Worm (Caenorhabditis elegans) whole organism, L1 larva: ENCODE data around the gene islo-1.
A peak's percentile ranks its signal among the peaks of the same experiment; 100 is the strongest.

Experiments
- C16A3.4 ChIP-seq: fragments of 150-350 bp; optimal IDR thresholded peaks from 2 replicates; lab custom pipeline; 2014; ENCODE audit warnings: missing biosample characterization, missing genetic modification characterization
- aha-1 ChIP-seq: fragments of 150-350 bp; optimal IDR thresholded peaks from 2 replicates; lab custom pipeline; 2014; ENCODE audit warnings: missing biosample characterization, missing genetic modification characterization
- aly-2 ChIP-seq: fragments of 150-350 bp; optimal IDR thresholded peaks from 2 replicates; lab custom pipeline; 2014; ENCODE audit warnings: missing biosample characterization, missing genetic modification characterization
- ama-1 ChIP-seq: fragments of 150-350 bp; optimal IDR thresholded peaks from 2 replicates; lab custom pipeline; 2014
- ceh-63 ChIP-seq: fragments of 200-800 bp; sonication (Bioruptor generic); optimal IDR thresholded peaks from 2 replicates; lab custom pipeline; 2018; ENCODE audit warnings: mild to moderate bottlenecking, missing genetic modification characterization, missing compliant biosample characterization
- ces-1 ChIP-seq: fragments of 150-350 bp; optimal IDR thresholded peaks from 2 replicates; lab custom pipeline; 2014; ENCODE audit warnings: missing biosample characterization, missing genetic modification reagents, missing genetic modification characterization
- dpl-1 ChIP-seq, 3 experiments: fragments of 150-350 bp in 2 of 3; sonication (generic microtip) in 1 of 3; optimal IDR thresholded peaks; 2 replicates each; lab custom pipeline; 2014 to 2017; ENCODE audit warnings: missing biosample characterization in 3 of 3, missing genetic modification characterization in 3 of 3, missing genetic modification reagents in 3 of 3
- dsc-1 ChIP-seq: sonication (generic microtip); optimal IDR thresholded peaks from 2 replicates; lab custom pipeline; 2016; ENCODE audit warnings: mild to moderate bottlenecking, missing genetic modification characterization, missing compliant biosample characterization
- efl-1 ChIP-seq, 4 experiments: fragments of 150-350 bp; optimal IDR thresholded peaks in 3 of 4; peaks in 1 of 4; 1 replicate in 1 of 4; 2 replicates in 3 of 4; lab custom pipeline; 2014; ENCODE audit warnings: missing biosample characterization in 2 of 4, missing genetic modification characterization in 2 of 4, missing genetic modification reagents in 2 of 4
- efl-3 ChIP-seq: fragments of 200-800 bp; sonication (Bioruptor generic); optimal IDR thresholded peaks from 2 replicates; lab custom pipeline; 2018; ENCODE audit warnings: mild to moderate bottlenecking, missing genetic modification characterization, missing compliant biosample characterization
- egl-13 ChIP-seq: sonication (generic microtip); optimal IDR thresholded peaks from 2 replicates; lab custom pipeline; 2016; ENCODE audit warnings: missing genotype, missing genetic modification reagents, missing genetic modification characterization, missing compliant biosample characterization
- elt-2 ChIP-seq: sonication (generic microtip); optimal IDR thresholded peaks from 2 replicates; lab custom pipeline; 2016; ENCODE audit warnings: missing genetic modification characterization, mild to moderate bottlenecking, inconsistent platforms, missing compliant biosample characterization, missing genetic modification reagents
- elt-3 ChIP-seq, 6 experiments: fragments of 150-350 bp in 1 of 6; sonication (generic microtip); optimal IDR thresholded peaks; 2 replicates each; lab custom pipeline; 2017 to 2018; ENCODE audit warnings: missing biosample characterization in 6 of 6, missing genetic modification characterization in 6 of 6, inconsistent platforms in 1 of 6
- ets-5 ChIP-seq: fragments of 200-800 bp; sonication (Bioruptor generic); IDR thresholded peaks from 2 replicates; pipeline ENCODE4 v1.3.6; 2022; ENCODE audit warnings: missing genetic modification characterization, missing compliant biosample characterization
- fkh-4 ChIP-seq: sonication (generic microtip); optimal IDR thresholded peaks from 2 replicates; lab custom pipeline; 2016; ENCODE audit warnings: missing compliant biosample characterization, missing genetic modification characterization, borderline replicate concordance
- fkh-8 ChIP-seq: sonication (generic microtip); optimal IDR thresholded peaks from 2 replicates; lab custom pipeline; 2016; ENCODE audit warnings: mild to moderate bottlenecking, missing genetic modification characterization, missing compliant biosample characterization
- hlh-17 ChIP-seq: fragments of 200-800 bp; sonication (Bioruptor generic); optimal IDR thresholded peaks from 2 replicates; lab custom pipeline; 2018; ENCODE audit warnings: missing genetic modification characterization, mild to moderate bottlenecking, missing compliant biosample characterization, moderate library complexity, borderline replicate concordance
- hlh-4 ChIP-seq: sonication (generic microtip); optimal IDR thresholded peaks from 2 replicates; lab custom pipeline; 2016; ENCODE audit warnings: mild to moderate bottlenecking, missing genetic modification characterization, missing compliant biosample characterization
- hpl-2 ChIP-seq: fragments of 150-350 bp; optimal IDR thresholded peaks from 2 replicates; lab custom pipeline; 2014; ENCODE audit warnings: missing biosample characterization, missing genetic modification reagents, missing genetic modification characterization
- irx-1 ChIP-seq: sonication (generic microtip); optimal IDR thresholded peaks from 2 replicates; lab custom pipeline; 2016; ENCODE audit warnings: missing genetic modification characterization, missing compliant biosample characterization
- isw-1 ChIP-seq: fragments of 200-800 bp; sonication (Bioruptor generic); IDR thresholded peaks from 2 replicates; pipeline ENCODE4 v1.3.6; 2022; ENCODE audit warnings: missing genetic modification characterization, missing compliant biosample characterization
- jun-1 ChIP-seq: fragments of 150-350 bp; optimal IDR thresholded peaks from 2 replicates; lab custom pipeline; 2014; ENCODE audit warnings: missing biosample characterization, missing genetic modification reagents, missing genetic modification characterization
- lin-15B ChIP-seq: fragments of 150-350 bp; sonication (generic microtip); optimal IDR thresholded peaks from 3 replicates; lab custom pipeline; 2014; ENCODE audit warnings: missing biosample characterization, missing genetic modification characterization
- lir-3 ChIP-seq: sonication (generic microtip); optimal IDR thresholded peaks from 2 replicates; lab custom pipeline; 2016; ENCODE audit warnings: mild to moderate bottlenecking, missing genetic modification characterization, moderate library complexity, missing compliant biosample characterization; ENCODE audit not compliant: poor library complexity
- lsy-2 ChIP-seq, 2 experiments: fragments of 150-350 bp; optimal IDR thresholded peaks; 2 replicates each; lab custom pipeline; 2014; ENCODE audit warnings: missing biosample characterization in 2 of 2, missing genetic modification characterization in 2 of 2
- nhr-11 ChIP-seq: fragments of 150-350 bp; optimal IDR thresholded peaks from 2 replicates; lab custom pipeline; 2014; ENCODE audit warnings: missing biosample characterization, missing genetic modification characterization
- nhr-12 ChIP-seq: sonication (generic microtip); optimal IDR thresholded peaks from 2 replicates; lab custom pipeline; 2017; ENCODE audit warnings: missing biosample characterization, missing genetic modification characterization
- nhr-20 ChIP-seq: sonication (generic microtip); optimal IDR thresholded peaks from 2 replicates; lab custom pipeline; 2016; ENCODE audit warnings: mild to moderate bottlenecking, missing genetic modification characterization, missing compliant biosample characterization
- nhr-237 ChIP-seq: fragments of 150-350 bp; optimal IDR thresholded peaks from 2 replicates; lab custom pipeline; 2014; ENCODE audit warnings: missing biosample characterization, missing genetic modification characterization
- nhr-47 ChIP-seq: sonication (generic microtip); optimal IDR thresholded peaks from 2 replicates; lab custom pipeline; 2016; ENCODE audit warnings: mild to moderate bottlenecking, missing genetic modification characterization, moderate library complexity, missing compliant biosample characterization
- nhr-84 ChIP-seq: sonication (generic microtip); optimal IDR thresholded peaks from 2 replicates; lab custom pipeline; 2017; ENCODE audit warnings: missing biosample characterization, missing genetic modification characterization
- nhr-90 ChIP-seq: sonication (generic microtip); optimal IDR thresholded peaks from 2 replicates; lab custom pipeline; 2016; ENCODE audit warnings: mild to moderate bottlenecking, missing genetic modification characterization, missing compliant biosample characterization; ENCODE audit not compliant: poor library complexity
- pax-3 ChIP-seq: fragments of 200-800 bp; sonication (Bioruptor generic); optimal IDR thresholded peaks from 2 replicates; lab custom pipeline; 2018; ENCODE audit warnings: mild to moderate bottlenecking, missing genetic modification characterization, moderate library complexity, missing compliant biosample characterization
- skn-1 ChIP-seq: fragments of 150-350 bp; optimal IDR thresholded peaks from 2 replicates; lab custom pipeline; 2014; ENCODE audit warnings: missing biosample characterization, missing genetic modification characterization
- snu-23 ChIP-seq: sonication (generic microtip); optimal IDR thresholded peaks from 2 replicates; lab custom pipeline; 2016; ENCODE audit warnings: missing genetic modification characterization, missing compliant biosample characterization
- sptf-1 ChIP-seq: fragments of 150-350 bp; optimal IDR thresholded peaks from 2 replicates; lab custom pipeline; 2014; ENCODE audit warnings: missing biosample characterization, missing genetic modification characterization
- tbx-2 ChIP-seq: sonication (generic microtip); optimal IDR thresholded peaks from 2 replicates; lab custom pipeline; 2016; ENCODE audit warnings: missing genetic modification characterization, missing compliant biosample characterization
- unc-130 ChIP-seq: fragments of 150-350 bp; optimal IDR thresholded peaks from 2 replicates; lab custom pipeline; 2017; ENCODE audit warnings: missing biosample characterization, missing genetic modification characterization, inconsistent platforms
- unc-62 ChIP-seq: fragments of 150-350 bp; optimal IDR thresholded peaks from 2 replicates; lab custom pipeline; 2014; ENCODE audit warnings: missing biosample characterization, missing genetic modification reagents, missing genetic modification characterization
- unc-86 ChIP-seq: sonication (generic microtip); optimal IDR thresholded peaks from 2 replicates; lab custom pipeline; 2016; ENCODE audit warnings: missing genetic modification characterization, missing compliant biosample characterization
- unc-98 ChIP-seq: fragments of 200-800 bp; sonication (Bioruptor generic); IDR thresholded peaks from 2 replicates; pipeline ENCODE4 v1.3.6; 2022; ENCODE audit warnings: missing genetic modification characterization, missing compliant biosample characterization
- ztf-11 ChIP-seq, 2 experiments: sonication (generic microtip); optimal IDR thresholded peaks; 2 replicates each; lab custom pipeline; 2016 to 2017; ENCODE audit warnings: missing genetic modification characterization in 2 of 2, missing biosample characterization in 1 of 2, missing compliant biosample characterization in 1 of 2
- ztf-4 ChIP-seq: fragments of 150-350 bp; optimal IDR thresholded peaks from 2 replicates; lab custom pipeline; 2014; ENCODE audit warnings: missing biosample characterization, missing genetic modification characterization

Gene islo-1

DNA sequence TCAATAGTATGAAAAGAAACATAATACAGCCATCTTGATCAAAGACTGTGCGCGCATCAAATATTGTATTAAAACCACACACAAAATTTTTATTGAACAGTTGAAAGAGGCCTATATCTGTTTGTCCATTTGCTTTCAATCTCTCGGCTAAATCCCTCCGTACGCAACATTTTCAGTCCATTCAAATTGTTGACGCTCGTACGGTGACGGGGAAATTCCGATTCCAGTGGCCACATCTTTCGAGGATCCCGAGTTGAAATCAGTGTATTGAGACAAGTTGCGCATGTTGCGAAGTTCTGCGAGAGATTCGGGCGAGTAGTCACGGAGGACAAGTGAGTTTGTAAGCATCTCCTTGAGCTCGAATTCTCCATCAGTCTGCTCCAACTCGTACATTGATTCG lies 28.3 kb downstream of the islo-1 start (continued):
- TF ChIP-seq ama-1 (lab: Kevin White, UChicago) (no peak), fkh-8 (tag; lab: Kevin White, UChicago) (no peak), sptf-1 (tag; lab: Kevin White, UChicago) (no peak), ztf-4 (tag; lab: Kevin White, UChicago) (no peak), hpl-2 (GFP tag; lab: Kevin White, UChicago) (no peak), jun-1 (tag; lab: Kevin White, UChicago) (no peak)
- TF ChIP-seq, all 84 proteins: peak for 0

DNA sequence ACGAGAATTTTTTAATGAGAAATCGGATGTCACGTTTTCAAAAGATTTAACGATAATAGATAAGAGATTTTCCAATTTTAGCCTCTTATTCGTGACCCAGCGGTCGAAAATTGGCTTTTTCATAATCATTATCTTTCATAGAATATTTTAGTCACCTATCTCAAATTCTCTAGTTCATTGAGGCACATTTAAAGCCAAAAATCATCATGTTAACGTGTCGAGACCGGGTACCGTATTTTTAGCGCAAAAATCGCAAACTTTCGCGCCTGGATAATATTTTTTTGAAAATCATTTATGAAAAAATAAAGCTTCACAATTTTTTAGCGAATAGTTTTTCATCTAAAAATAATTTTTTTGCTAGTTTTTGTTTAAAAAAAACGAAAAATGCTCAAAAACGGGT lies 29.8 kb downstream of the islo-1 start, which contains the start of gene B0218.7:
TSS of gene B0218.7 (minus strand) at position 101 of the 400 bp plus-strand sequence.
- TF ChIP-seq sptf-1 (tag; lab: Kevin White, UChicago) (no peak), nhr-237 (tag; lab: Kevin White, UChicago) (no peak), dsc-1 (tag; lab: Kevin White, UChicago) (no peak), ces-1 (no peak), unc-98 (GFP tag; lab: Robert Waterston, UW) (no peak), lsy-2 (tag; optimal IDR thresholded peaks at IDR 0.05; lab: Kevin White, UChicago) (no peak), nhr-12 (tag; lab: Kevin White, UChicago) (no peak), elt-2 (tag; lab: Kevin White, UChicago) (no peak), dpl-1 (GFP tag; optimal IDR thresholded peaks at IDR 0.05; lab: Kevin White, UChicago) (no peak), nhr-47 (tag; lab: Kevin White, UChicago) (no peak), unc-62 (GFP tag; lab: Kevin White, UChicago) (no peak), nhr-84 (tag; lab: Kevin White, UChicago) (no peak), nhr-11 (tag; lab: Kevin White, UChicago) (no peak), egl-13 (no peak), hlh-17 (GFP tag; lab: Kevin White, UChicago) (no peak), nhr-20 (tag; lab: Kevin White, UChicago) (no peak), unc-86 (tag; lab: Kevin White, UChicago) (no peak)

- no peak for TF ChIP-seq isw-1 (GFP tag; lab: Robert Waterston, UW)
- TF ChIP-seq elt-3 (tag; optimal IDR thresholded peaks at IDR 0.05; lab: Kevin White, UChicago) = no peak
- peak; percentile 25 for TF ChIP-seq elt-2 (tag; lab: Kevin White, UChicago)
- TF ChIP-seq aly-2 (tag; lab: Kevin White, UChicago) = no peak
- TF ChIP-seq nhr-47 (tag; lab: Kevin White, UChicago) = no peak
- no peak for TF ChIP-seq ama-1 (lab: Kevin White, UChicago)
These were observed 32.5 kb downstream of the islo-1 start, which contains the start of gene clec-52 for ce11 chrIV:8168660-8169059. Gene clec-52 (minus strand): TSS chrIV:8168760.

DNA sequence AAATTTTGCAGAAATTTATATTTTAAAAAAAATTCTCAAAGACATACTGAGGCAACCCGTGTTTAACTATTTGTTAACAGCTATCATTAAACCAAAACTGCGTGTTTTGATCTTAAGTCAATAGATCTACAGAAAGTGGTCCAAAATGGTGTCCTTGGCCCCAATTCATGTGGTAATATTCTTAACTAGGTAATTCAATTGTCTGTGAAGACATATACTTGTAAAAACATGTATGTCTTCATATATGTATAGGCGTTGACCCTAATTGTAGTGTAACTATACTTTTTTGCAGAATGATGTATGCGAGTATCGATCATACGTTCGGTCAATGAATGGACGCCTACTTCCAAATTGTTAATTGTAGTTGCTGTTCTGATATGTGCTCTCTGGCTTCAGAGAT lies 33.5 kb downstream of the islo-1 start, which contains the start of gene C07G1.15:
TSS of gene C07G1.15 (plus strand) at position 301 of the 400 bp plus-strand sequence.
- no peak for TF ChIP-seq hlh-17 (GFP tag; lab: Kevin White, UChicago)

ce11 chrIV:8170264-8170663 lies 34.1 kb downstream of the islo-1 start:
- TF ChIP-seq skn-1 (tag; lab: Kevin White, UChicago) (peak; percentile 10), ets-5 (no peak), C16A3.4 (no peak), dsc-1 (tag; lab: Kevin White, UChicago) (no peak), irx-1 (no peak), unc-86 (tag; lab: Kevin White, UChicago) (no peak), hlh-4 (tag; lab: Kevin White, UChicago) (no peak), unc-130 (tag; lab: Kevin White, UChicago) (no peak), nhr-90 (no peak), efl-1 (optimal IDR thresholded peaks at IDR 0.05; lab: Kevin White, UChicago) (no peak), efl-1 (GFP tag; optimal IDR thresholded peaks at IDR 0.05 in 1 of 2; lab: Kevin White, UChicago) (peak in 1 of 2 experiments; percentile 50), ztf-11 (tag; optimal IDR thresholded peaks at IDR 0.05; lab: Kevin White, UChicago) (no peak), pax-3 (no peak), lin-15B (tag; lab: Kevin White, UChicago) (no peak), tbx-2 (no peak), snu-23 (GFP tag; lab: Kevin White, UChicago) (peak; percentile 36), ama-1 (lab: Kevin White, UChicago) (no peak), aha-1 (tag; lab: Kevin White, UChicago) (no peak), ceh-63 (GFP tag; lab: Kevin White, UChicago) (no peak), isw-1 (GFP tag; lab: Robert Waterston, UW) (no peak), elt-3 (tag; optimal IDR thresholded peaks at IDR 0.05; lab: Kevin White, UChicago) (peak in 2 of 6 experiments; percentile 11 to 48), lir-3 (tag; lab: Kevin White, UChicago) (no peak), efl-3 (GFP tag; lab: Kevin White, UChicago) (no peak), fkh-4 (tag; lab: Kevin White, UChicago) (no peak)
